Worm (Caenorhabditis elegans) whole organism, L4/young adult: ENCODE results near the gene T28A11.4.

Source experiments
- W03F9.2 ChIP-seq: fragments of 150-350 bp; optimal IDR thresholded peaks from 2 replicates; lab custom pipeline; 2014; ENCODE audit warnings: missing biosample characterization, missing genetic modification characterization
- dao-5 ChIP-seq: sonication (generic microtip); optimal IDR thresholded peaks from 2 replicates; lab custom pipeline; 2016; ENCODE audit warnings: missing genotype, missing genetic modification characterization, moderate library complexity, missing compliant biosample characterization
- him-1 ChIP-seq: sonication (generic microtip); optimal IDR thresholded peaks from 2 replicates; lab custom pipeline; 2016; ENCODE audit warnings: missing genotype, missing genetic modification reagents, missing genetic modification characterization, missing compliant biosample characterization

The T28A11.4 gene

DNA sequence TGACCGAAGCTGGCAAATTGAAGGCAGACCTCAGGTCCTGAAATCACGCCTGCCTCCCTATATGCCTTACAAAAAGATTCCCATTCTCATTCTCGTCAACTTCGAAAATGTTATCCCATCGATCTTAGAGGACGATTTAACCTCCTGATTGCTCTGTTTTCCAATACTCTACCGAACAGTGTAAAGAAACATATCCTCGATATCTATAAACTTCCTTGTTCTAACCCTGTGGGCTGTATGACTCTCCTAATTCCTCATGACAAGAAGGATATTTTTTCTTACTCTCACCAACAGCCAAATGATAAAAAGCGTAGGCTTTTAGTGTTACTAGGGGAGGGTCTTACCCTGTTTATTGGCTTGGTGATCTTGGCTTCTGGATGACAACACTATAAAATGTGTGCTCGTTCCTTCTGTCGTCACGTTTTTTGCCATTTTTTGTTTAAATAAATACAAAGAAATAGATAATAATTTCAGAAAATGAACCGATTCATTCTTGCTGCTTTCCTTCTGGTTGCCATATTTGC, at the start of gene T28A11.4:
Gene T28A11.4, plus strand, starts transcription at position 474 of the 524 bp plus-strand sequence.
- TF ChIP-seq W03F9.2 (tag; lab: Kevin White, UChicago) (no peak), dao-5 (tag; lab: Kevin White, UChicago) (no peak), him-1 (tag; lab: Kevin White, UChicago) (no peak)

DNA sequence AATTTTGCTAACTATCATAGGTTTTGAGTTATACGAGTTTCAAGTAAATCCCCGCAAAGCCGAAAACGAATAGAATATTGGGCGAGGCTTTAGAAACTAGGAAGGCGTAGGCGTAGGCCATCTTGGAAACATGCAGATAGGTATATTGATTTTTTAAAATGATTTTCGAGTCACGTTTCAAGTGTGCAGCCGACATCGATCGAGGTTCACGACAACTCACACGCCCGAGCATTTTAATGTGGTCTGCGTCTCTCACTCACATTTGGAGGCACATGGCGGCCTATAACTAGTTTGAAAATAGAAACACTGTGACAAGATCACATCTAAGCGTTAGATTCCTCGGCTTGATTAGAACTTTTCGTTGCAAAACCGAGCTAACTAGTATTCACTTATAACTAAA, 46.5 kb upstream of the T28A11.4 start, which contains the start of gene K08D9.2:
Gene K08D9.2, plus strand, starts transcription at position 301 of the 400 bp plus-strand sequence.
- TF ChIP-seq him-1 (tag; lab: Kevin White, UChicago) = no peak
- no peak for TF ChIP-seq W03F9.2 (tag; lab: Kevin White, UChicago)

DNA sequence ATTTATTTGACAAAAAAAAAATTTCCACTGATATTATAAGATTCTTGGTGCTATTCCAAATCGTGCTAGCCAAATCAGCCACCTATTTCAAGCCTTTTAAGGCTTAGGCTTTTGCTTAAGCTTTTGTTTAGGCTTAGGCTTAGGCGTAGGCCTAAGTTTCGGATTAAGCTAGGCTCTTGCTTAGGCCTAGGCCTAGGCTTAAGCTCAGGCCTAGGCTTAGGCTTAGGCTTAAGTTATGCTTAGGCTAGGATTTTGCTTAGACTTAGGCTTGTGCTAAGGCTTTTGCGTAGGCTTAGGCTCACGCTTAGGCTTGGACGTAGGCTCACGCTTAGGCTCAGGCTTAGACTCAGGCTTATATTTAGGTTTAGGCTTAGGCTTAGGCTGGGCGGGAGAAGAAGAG, 43.7 kb upstream of the T28A11.4 start:
- TF ChIP-seq him-1 (tag; lab: Kevin White, UChicago) = no peak
- TF ChIP-seq dao-5 (tag; lab: Kevin White, UChicago) = no peak
- no peak for TF ChIP-seq W03F9.2 (tag; lab: Kevin White, UChicago)

DNA sequence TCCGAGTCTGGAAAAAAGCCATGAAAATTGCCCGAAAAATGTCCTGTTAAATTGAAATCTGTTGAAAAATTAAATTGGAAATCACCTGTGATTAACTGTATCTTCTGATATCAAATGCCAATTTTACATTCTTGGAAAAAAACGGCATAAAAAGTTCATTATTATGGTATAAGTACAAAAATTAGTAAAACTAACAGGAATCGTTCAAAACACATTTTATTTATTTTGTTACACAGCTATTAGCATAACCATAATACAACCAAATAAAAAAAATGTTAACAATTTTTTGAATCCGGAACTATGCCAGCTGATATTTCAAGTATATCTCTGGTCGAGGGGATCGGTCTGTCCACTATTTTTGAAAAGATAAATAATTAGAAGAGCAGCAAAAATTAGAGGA, 43.3 kb upstream of the T28A11.4 start, which contains the start of gene K08D9.10:
Gene K08D9.10, plus strand, starts transcription at position 301 of the 400 bp plus-strand sequence.
- TF ChIP-seq dao-5 (tag; lab: Kevin White, UChicago) = no peak
- TF ChIP-seq him-1 (tag; lab: Kevin White, UChicago) = no peak
- no peak for TF ChIP-seq W03F9.2 (tag; lab: Kevin White, UChicago)

DNA sequence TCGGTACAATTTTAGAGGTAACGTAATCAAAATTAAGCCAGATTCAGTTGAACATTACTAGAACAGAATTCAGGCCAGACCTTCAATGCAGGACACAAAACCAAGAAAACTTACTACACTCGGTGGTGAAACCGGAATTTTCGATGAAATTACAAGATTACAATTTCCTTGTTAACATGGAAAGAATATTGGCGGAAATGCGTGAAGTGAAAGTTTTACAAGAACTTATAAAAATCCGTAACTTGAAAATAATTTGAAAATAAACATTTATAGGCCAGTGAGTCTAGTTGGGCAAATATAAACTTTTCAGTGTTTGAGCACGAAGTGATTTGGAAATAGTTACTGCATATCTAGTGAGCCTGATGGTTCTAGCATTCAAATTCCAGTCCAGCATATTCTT, 39.0 kb upstream of the T28A11.4 start, which contains the start of gene K08D9.6:
Gene K08D9.6, minus strand, starts transcription at position 101 of the 400 bp plus-strand sequence.
- TF ChIP-seq him-1 (tag; lab: Kevin White, UChicago) (no peak), dao-5 (tag; lab: Kevin White, UChicago) (no peak), W03F9.2 (tag; lab: Kevin White, UChicago) (no peak)

DNA sequence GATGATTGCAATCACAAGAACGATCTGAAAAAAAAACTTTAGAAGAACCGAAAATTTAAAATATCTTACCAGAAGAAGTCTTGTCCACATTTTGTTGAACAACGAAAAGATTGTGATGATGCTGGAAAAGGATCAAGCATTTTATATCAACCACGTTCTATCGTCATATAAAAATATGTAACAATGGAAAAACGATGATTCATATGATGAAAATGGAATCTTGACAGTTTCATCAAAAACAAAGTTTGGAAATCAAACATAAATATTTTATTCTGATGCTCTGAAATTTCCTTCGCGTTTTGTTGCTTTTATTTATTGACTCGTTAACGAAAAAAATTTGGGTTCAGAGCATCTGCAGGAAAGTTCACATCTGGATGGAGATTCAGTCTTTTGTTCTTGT, 37.2 kb upstream of the T28A11.4 start, which contains the start of the genes K08D9.9 and str-16:
Gene K08D9.9, minus strand, starts transcription at position 101 of the 400 bp plus-strand sequence.
Gene str-16, plus strand, starts transcription at position 266 of the 400 bp plus-strand sequence.
- no peak for TF ChIP-seq dao-5 (tag; lab: Kevin White, UChicago)
- TF ChIP-seq W03F9.2 (tag; lab: Kevin White, UChicago) = no peak
- no peak for TF ChIP-seq him-1 (tag; lab: Kevin White, UChicago)

DNA sequence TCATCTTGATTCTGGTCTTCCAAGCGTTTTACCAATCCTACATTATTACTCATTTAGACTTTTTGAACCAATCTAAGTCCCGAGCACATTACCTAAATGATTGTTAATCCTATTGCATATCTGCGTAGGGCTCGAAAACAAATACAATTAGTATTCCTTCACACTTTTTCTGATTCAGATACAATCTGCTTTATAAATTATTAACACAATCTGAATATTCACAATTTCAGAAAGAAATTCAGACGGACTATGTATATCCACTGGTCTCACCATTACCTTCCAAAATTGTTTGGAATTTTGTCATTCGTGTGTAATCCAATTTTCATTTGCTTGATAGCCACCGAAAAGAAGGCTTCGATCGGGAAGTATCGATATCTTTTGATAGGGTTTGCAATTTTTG, 32.7 kb upstream of the T28A11.4 start, which contains the start of gene srj-11:
Gene srj-11, plus strand, starts transcription at position 250 of the 400 bp plus-strand sequence.
- TF ChIP-seq W03F9.2 (tag; lab: Kevin White, UChicago) = no peak
- TF ChIP-seq him-1 (tag; lab: Kevin White, UChicago) = no peak
- no peak for TF ChIP-seq dao-5 (tag; lab: Kevin White, UChicago)

DNA sequence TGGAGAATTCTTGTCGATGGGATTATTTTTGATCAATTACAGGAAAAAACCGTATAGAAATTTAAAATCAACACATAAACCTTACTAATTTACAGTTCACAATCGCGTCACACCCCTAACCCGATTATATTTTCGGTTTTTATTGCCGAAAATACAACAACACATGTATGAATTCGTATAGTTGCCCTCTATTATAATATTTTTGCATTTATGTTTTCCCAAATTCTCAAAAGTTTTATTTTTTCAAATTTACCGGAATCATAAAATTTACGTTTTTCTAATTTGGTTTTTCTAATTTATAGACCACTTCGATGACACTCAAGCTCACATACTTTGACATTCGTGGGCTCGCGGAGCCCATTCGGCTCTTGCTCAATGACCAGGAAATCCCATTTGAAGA, 30.9 kb upstream of the T28A11.4 start, which contains the start of gene gst-23:
Gene gst-23, plus strand, starts transcription at position 301 of the 400 bp plus-strand sequence.
- TF ChIP-seq W03F9.2 (tag; lab: Kevin White, UChicago) = no peak
- no peak for TF ChIP-seq him-1 (tag; lab: Kevin White, UChicago)
- no peak for TF ChIP-seq dao-5 (tag; lab: Kevin White, UChicago)

DNA sequence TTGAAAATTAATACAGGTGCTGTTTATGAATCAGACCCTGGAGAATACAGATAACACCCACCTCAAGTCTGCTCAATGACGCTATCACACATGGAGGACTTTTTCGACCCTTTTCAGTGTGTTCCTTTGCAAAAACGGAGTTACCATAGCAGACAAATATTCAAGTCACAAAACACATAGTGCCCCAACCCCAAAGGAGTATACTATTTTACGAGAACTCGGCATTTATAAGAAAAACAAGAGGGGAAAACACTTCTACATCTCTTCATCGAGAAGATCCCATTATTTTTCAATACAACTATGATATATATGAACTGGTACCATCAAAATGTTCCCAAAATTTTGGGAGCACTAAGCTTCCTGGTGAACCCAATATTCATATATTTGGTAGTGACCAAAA, 29.1 kb upstream of the T28A11.4 start, which contains the start of gene srj-7:
Gene srj-7, plus strand, starts transcription at position 301 of the 400 bp plus-strand sequence.
- TF ChIP-seq him-1 (tag; lab: Kevin White, UChicago) = no peak
- TF ChIP-seq W03F9.2 (tag; lab: Kevin White, UChicago) = no peak
- TF ChIP-seq dao-5 (tag; lab: Kevin White, UChicago) = no peak

DNA sequence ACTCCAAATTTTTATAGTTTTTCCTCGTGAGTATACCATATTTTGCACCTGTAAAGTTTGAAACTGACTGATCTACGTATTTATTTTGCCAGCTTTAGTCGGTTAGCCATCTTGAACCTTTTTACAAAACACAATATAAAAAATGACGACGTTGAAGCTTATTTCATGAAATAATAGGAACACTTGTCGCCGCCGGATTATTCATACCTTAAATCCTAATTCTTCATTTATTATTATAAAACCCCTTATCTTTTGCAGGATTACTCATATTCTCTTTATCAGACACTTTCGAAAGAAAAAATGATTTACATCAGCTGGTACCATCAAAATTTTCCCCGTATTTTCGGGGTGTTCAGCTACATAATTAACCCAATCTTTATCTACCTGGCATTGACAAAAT, 26.3 kb upstream of the T28A11.4 start, which contains the start of gene srj-8:
Gene srj-8, plus strand, starts transcription at position 301 of the 400 bp plus-strand sequence.
- TF ChIP-seq W03F9.2 (tag; lab: Kevin White, UChicago) = no peak
- TF ChIP-seq him-1 (tag; lab: Kevin White, UChicago) = no peak
- TF ChIP-seq dao-5 (tag; lab: Kevin White, UChicago) = no peak

DNA sequence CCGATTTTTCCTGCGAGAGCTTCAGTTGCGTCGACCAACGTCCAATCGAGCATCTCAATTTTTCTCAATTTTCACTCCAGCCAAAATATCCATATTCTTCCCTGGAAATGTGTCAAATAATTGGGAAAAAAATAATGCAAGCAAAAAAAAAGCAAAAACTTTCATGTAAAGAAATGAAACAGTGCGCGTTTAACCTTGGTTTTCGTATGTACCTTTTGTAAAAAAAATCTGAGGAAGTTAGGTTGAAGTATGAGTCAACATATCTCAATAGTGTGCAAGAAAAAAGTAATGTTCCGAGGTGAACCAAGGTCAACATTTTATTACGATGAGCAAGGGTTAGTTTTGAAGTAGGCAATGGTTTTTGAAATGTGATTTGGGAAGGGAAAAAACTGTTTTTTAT, 23.7 kb upstream of the T28A11.4 start, which contains the start of gene T28A11.13:
Gene T28A11.13, minus strand, starts transcription at position 101 of the 400 bp plus-strand sequence.
- TF ChIP-seq him-1 (tag; lab: Kevin White, UChicago) (no peak), W03F9.2 (tag; lab: Kevin White, UChicago) (no peak), dao-5 (tag; lab: Kevin White, UChicago) (no peak)

DNA sequence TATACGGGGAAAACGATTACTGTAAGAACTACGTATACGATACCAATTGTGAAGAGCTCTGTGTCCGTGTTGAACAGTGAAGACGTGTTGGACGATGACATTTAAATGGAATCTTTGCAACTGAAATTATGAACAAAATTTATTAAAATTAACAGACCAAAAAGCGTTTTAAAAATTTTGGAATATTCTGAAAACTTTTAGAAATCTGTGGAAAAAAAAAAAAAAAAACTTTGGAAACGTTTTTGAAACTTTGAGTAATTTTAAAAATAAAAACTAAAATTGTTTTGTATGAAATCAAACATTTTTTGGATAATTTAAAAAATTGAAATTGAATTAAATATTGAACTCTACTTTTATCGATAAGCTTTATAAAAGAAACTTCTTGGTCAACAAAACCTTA, 17.8 kb upstream of the T28A11.4 start, which contains the start of gene srt-63:
Gene srt-63, minus strand, starts transcription at position 101 of the 400 bp plus-strand sequence.
- TF ChIP-seq him-1 (tag; lab: Kevin White, UChicago) (no peak), W03F9.2 (tag; lab: Kevin White, UChicago) (no peak), dao-5 (tag; lab: Kevin White, UChicago) (no peak)

DNA sequence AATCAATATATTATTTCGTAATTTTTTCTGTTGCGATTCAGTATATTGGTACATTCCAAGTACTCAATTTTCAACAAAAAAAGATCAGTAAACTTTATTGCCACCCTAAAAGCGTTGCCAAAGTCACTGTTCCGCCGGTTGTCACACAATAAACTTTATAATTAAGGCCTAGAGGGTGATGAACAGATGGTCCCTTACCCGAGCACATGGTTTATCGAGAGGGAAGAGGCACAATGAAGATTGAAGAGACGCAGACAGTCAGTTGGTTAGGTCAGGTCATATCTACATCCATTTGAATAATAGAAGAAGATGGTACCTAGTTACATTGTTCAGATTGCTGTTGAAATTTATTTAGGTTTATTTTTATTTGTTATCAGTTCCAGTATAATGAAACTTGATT, 17.0 kb upstream of the T28A11.4 start:
- TF ChIP-seq him-1 (tag; lab: Kevin White, UChicago) = no peak
- TF ChIP-seq W03F9.2 (tag; lab: Kevin White, UChicago) = no peak
- no peak for TF ChIP-seq dao-5 (tag; lab: Kevin White, UChicago)
